Fruit fly (Drosophila melanogaster) whole organism, embryonic: ENCODE results near the gene CG31548.

Experiments
- ATbp ChIP-seq: fragments of 200-800 bp; sonication (Bioruptor generic); optimal IDR thresholded peaks from 2 replicates; lab custom pipeline; 2017; ENCODE audit warnings: missing biosample characterization, mild to moderate bottlenecking, missing genetic modification characterization, missing genetic modification reagents
- Atf-2 ChIP-seq: fragments of 200-800 bp; sonication (Bioruptor generic); optimal IDR thresholded peaks from 2 replicates; lab custom pipeline; 2016; ENCODE audit warnings: missing biosample characterization, missing genetic modification characterization
- CG12071 ChIP-seq: fragments of 200-800 bp; sonication (Bioruptor generic); optimal IDR thresholded peaks from 3 replicates; lab custom pipeline; 2018; ENCODE audit warnings: missing biosample characterization, mild to moderate bottlenecking, missing genetic modification characterization
- CG12219 ChIP-seq: fragments of 200-800 bp; sonication (Bioruptor generic); optimal IDR thresholded peaks from 3 replicates; lab custom pipeline; 2018; ENCODE audit warnings: missing biosample characterization, mild to moderate bottlenecking, missing genetic modification characterization
- CG14014 ChIP-seq: fragments of 200-800 bp; sonication (Bioruptor generic); IDR thresholded peaks from 2 replicates; pipeline ENCODE4 v1.3.6; 2022; ENCODE audit warnings: missing biosample characterization, missing genetic modification characterization
- CG14441 ChIP-seq: fragments of 200-800 bp; sonication (Bioruptor generic); IDR thresholded peaks from 2 replicates; pipeline ENCODE4 v1.3.6; 2022; ENCODE audit warnings: missing biosample characterization, missing genetic modification characterization
- CG1529 ChIP-seq: fragments of 200-800 bp; sonication (Bioruptor generic); optimal IDR thresholded peaks from 3 replicates; lab custom pipeline; 2018; ENCODE audit warnings: missing biosample characterization, missing genetic modification characterization
- CG16779 ChIP-seq: fragments of 200-800 bp; sonication (Bioruptor generic); IDR thresholded peaks from 2 replicates; pipeline ENCODE4 v1.3.6; 2022; ENCODE audit warnings: missing biosample characterization, missing genetic modification characterization
- CG16863 ChIP-seq: fragments of 200-800 bp; sonication (Bioruptor generic); optimal IDR thresholded peaks from 3 replicates; lab custom pipeline; 2016; ENCODE audit warnings: missing biosample characterization, missing genetic modification characterization
- CG17361 ChIP-seq: fragments of 200-800 bp; sonication (Bioruptor generic); IDR thresholded peaks from 3 replicates; pipeline ENCODE4 v1.3.6; 2022; ENCODE audit warnings: missing biosample characterization, missing genetic modification characterization
- CG31441 ChIP-seq: fragments of 200-800 bp; sonication (Bioruptor generic); IDR thresholded peaks from 2 replicates; pipeline ENCODE4 v1.3.6; 2022; ENCODE audit warnings: missing biosample characterization, missing genetic modification characterization
- CG4820 ChIP-seq: fragments of 200-800 bp; sonication (Bioruptor generic); optimal IDR thresholded peaks from 3 replicates; lab custom pipeline; 2016; ENCODE audit warnings: missing biosample characterization, missing genetic modification characterization
- CG6689 ChIP-seq: fragments of 200-800 bp; sonication (Bioruptor generic); IDR thresholded peaks from 2 replicates; pipeline ENCODE4 v1.3.6; 2022; ENCODE audit warnings: missing biosample characterization, missing genetic modification characterization
- CG6854 ChIP-seq: fragments of 200-800 bp; sonication (Bioruptor generic); optimal IDR thresholded peaks from 3 replicates; lab custom pipeline; 2017; ENCODE audit warnings: missing biosample characterization, mild to moderate bottlenecking, missing genetic modification characterization
- CG7963 ChIP-seq: fragments of 200-800 bp; sonication (Bioruptor generic); IDR thresholded peaks from 3 replicates; pipeline ENCODE4 v1.3.6; 2022; ENCODE audit warnings: missing biosample characterization, missing genetic modification characterization; ENCODE audit not compliant: partially characterized antibody
- CoRest ChIP-seq: fragments of 200-800 bp; sonication (Bioruptor generic); optimal IDR thresholded peaks from 3 replicates; lab custom pipeline; 2018; ENCODE audit warnings: missing biosample characterization, mild to moderate bottlenecking, missing genetic modification characterization, moderate library complexity
- Dip2 ChIP-seq: fragments of 200-800 bp; sonication (Bioruptor generic); IDR thresholded peaks from 2 replicates; pipeline ENCODE4 v1.3.6; 2022; ENCODE audit warnings: missing biosample characterization, missing genetic modification characterization
- Elba2 ChIP-seq: fragments of 200-800 bp; sonication (Bioruptor generic); optimal IDR thresholded peaks from 3 replicates; lab custom pipeline; 2016; ENCODE audit warnings: missing biosample characterization, missing genetic modification characterization
- H15 ChIP-seq: fragments of 200-800 bp; sonication (Bioruptor generic); IDR thresholded peaks from 3 replicates; pipeline ENCODE4 v1.3.6; 2022; ENCODE audit warnings: missing biosample characterization, missing genetic modification characterization
- Hr78 ChIP-seq, 2 experiments: fragments of 200-800 bp in 1 of 2; fragments of >200 bp in 1 of 2; sonication (Bioruptor generic) in 1 of 2; optimal IDR thresholded peaks; 2 replicates each; lab custom pipeline; 2017 to 2019; ENCODE audit warnings: missing biosample characterization in 2 of 2, missing genetic modification characterization in 2 of 2, mild to moderate bottlenecking in 1 of 2, moderate library complexity in 1 of 2
- Hsf ChIP-seq: fragments of 200-800 bp; sonication (Bioruptor generic); optimal IDR thresholded peaks from 3 replicates; lab custom pipeline; 2016; ENCODE audit warnings: missing biosample characterization, missing genetic modification characterization
- Jarid2 ChIP-seq: fragments of 200-800 bp; sonication (Bioruptor generic); optimal IDR thresholded peaks from 3 replicates; lab custom pipeline; 2017; ENCODE audit warnings: mild to moderate bottlenecking, missing biosample characterization, missing genetic modification reagents, missing genetic modification characterization
- Mes4 ChIP-seq: fragments of 200-800 bp; sonication (Bioruptor generic); optimal IDR thresholded peaks from 2 replicates; lab custom pipeline; 2016; ENCODE audit warnings: missing biosample characterization, missing genetic modification characterization
- Mrtf ChIP-seq: fragments of 200-800 bp; sonication (Bioruptor generic); IDR thresholded peaks from 3 replicates; pipeline ENCODE4 v1.3.6; 2022; ENCODE audit warnings: missing biosample characterization, missing genetic modification characterization
- Myb ChIP-seq: fragments of 200-800 bp; sonication (Bioruptor generic); optimal IDR thresholded peaks from 2 replicates; lab custom pipeline; 2016; ENCODE audit warnings: missing biosample characterization, missing genetic modification characterization
- NC2β ChIP-seq: fragments of 200-800 bp; sonication (Bioruptor generic); optimal IDR thresholded peaks from 2 replicates; lab custom pipeline; 2016; ENCODE audit warnings: missing biosample characterization, missing genetic modification characterization
- Oli ChIP-seq: fragments of 200-800 bp; sonication (Bioruptor generic); optimal IDR thresholded peaks from 2 replicates; lab custom pipeline; 2018; ENCODE audit warnings: missing biosample characterization, mild to moderate bottlenecking, missing genetic modification characterization, moderate library complexity
- Opbp ChIP-seq: fragments of 200-800 bp; sonication (Bioruptor generic); IDR thresholded peaks from 3 replicates; pipeline ENCODE4 v1.3.6; 2022; ENCODE audit warnings: missing biosample characterization, missing genetic modification characterization; ENCODE audit not compliant: partially characterized antibody
- Six4 ChIP-seq: fragments of 200-800 bp; sonication (Bioruptor generic); optimal IDR thresholded peaks from 2 replicates; lab custom pipeline; 2016; ENCODE audit warnings: missing biosample characterization, missing genetic modification characterization
- Spps ChIP-seq: fragments of 200-800 bp; sonication (Bioruptor generic); optimal IDR thresholded peaks from 2 replicates; lab custom pipeline; 2018; ENCODE audit warnings: missing biosample characterization, mild to moderate bottlenecking, missing genetic modification characterization
- Ssrp ChIP-seq: fragments of 200-800 bp; sonication (Bioruptor generic); optimal IDR thresholded peaks from 2 replicates; lab custom pipeline; 2018; ENCODE audit warnings: missing biosample characterization, mild to moderate bottlenecking, missing genetic modification characterization, moderate library complexity
- ato ChIP-seq: fragments of 200-800 bp; sonication (Bioruptor generic); IDR thresholded peaks from 2 replicates; pipeline ENCODE4 v1.3.6; 2022; ENCODE audit warnings: missing biosample characterization, missing genetic modification characterization; ENCODE audit not compliant: partially characterized antibody
- bbx ChIP-seq: fragments of 200-800 bp; sonication (Bioruptor generic); IDR thresholded peaks from 2 replicates; pipeline ENCODE4 v1.3.6; 2022; ENCODE audit warnings: missing biosample characterization, missing genetic modification characterization; ENCODE audit not compliant: partially characterized antibody
- caup ChIP-seq: fragments of 200-800 bp; sonication (Bioruptor generic); optimal IDR thresholded peaks from 3 replicates; lab custom pipeline; 2017; ENCODE audit warnings: missing biosample characterization, mild to moderate bottlenecking, missing genetic modification characterization, moderate library complexity; ENCODE audit not compliant: severe bottlenecking
- crol ChIP-seq: fragments of 200-800 bp; sonication (Bioruptor generic); IDR thresholded peaks from 2 replicates; pipeline ENCODE4 v1.3.6; 2022; ENCODE audit warnings: missing biosample characterization, missing genetic modification characterization
- dm ChIP-seq: fragments of 200-800 bp; sonication (Bioruptor generic); optimal IDR thresholded peaks from 3 replicates; lab custom pipeline; 2016; ENCODE audit warnings: missing biosample characterization, missing genetic modification characterization
- dysf ChIP-seq: fragments of 200-800 bp; sonication (Bioruptor generic); IDR thresholded peaks from 3 replicates; pipeline ENCODE4 v1.3.6; 2022; ENCODE audit warnings: missing biosample characterization, missing genetic modification characterization
- esg ChIP-seq: fragments of 200-800 bp; sonication (Bioruptor generic); conservative IDR thresholded peaks from 2 replicates; pipeline ENCODE4 v1.3.6; 2022; ENCODE audit warnings: missing biosample characterization, missing genetic modification characterization
- fu2 ChIP-seq: fragments of 200-800 bp; sonication (Bioruptor generic); optimal IDR thresholded peaks from 2 replicates; lab custom pipeline; 2016; ENCODE audit warnings: missing biosample characterization, missing genetic modification characterization
- jigr1 ChIP-seq: fragments of 200-800 bp; sonication (Bioruptor generic); IDR thresholded peaks from 3 replicates; pipeline ENCODE4 v1.3.6; 2022; ENCODE audit warnings: missing biosample characterization, missing genetic modification characterization
- lbe ChIP-seq: fragments of 200-800 bp; sonication (Bioruptor generic); optimal IDR thresholded peaks from 2 replicates; lab custom pipeline; 2016; ENCODE audit warnings: missing biosample characterization, mild to moderate bottlenecking, missing genetic modification characterization
- nerfin-1 ChIP-seq: fragments of 200-800 bp; sonication (Bioruptor generic); optimal IDR thresholded peaks from 3 replicates; lab custom pipeline; 2019; ENCODE audit warnings: missing biosample characterization, mild to moderate bottlenecking, missing genetic modification characterization, moderate library complexity
- nerfin-2 ChIP-seq: fragments of 200-800 bp; sonication (Bioruptor generic); IDR thresholded peaks from 2 replicates; pipeline ENCODE4 v1.3.6; 2022; ENCODE audit warnings: missing biosample characterization, missing genetic modification characterization; ENCODE audit not compliant: partially characterized antibody
- seq ChIP-seq: fragments of 200-800 bp; sonication (Bioruptor generic); IDR thresholded peaks from 2 replicates; pipeline ENCODE4 v1.3.6; 2022; ENCODE audit warnings: missing biosample characterization, missing genetic modification characterization
- so ChIP-seq: fragments of 200-800 bp; sonication (Bioruptor generic); IDR thresholded peaks from 3 replicates; pipeline ENCODE4 v1.3.6; 2022; ENCODE audit warnings: missing biosample characterization, missing genetic modification characterization
- sr ChIP-seq: fragments of 200-800 bp; sonication (Bioruptor generic); IDR thresholded peaks from 3 replicates; pipeline ENCODE4 v1.3.6; 2022; ENCODE audit warnings: missing biosample characterization, missing genetic modification characterization
- stc ChIP-seq: fragments of 200-800 bp; sonication (Bioruptor generic); IDR thresholded peaks from 2 replicates; pipeline ENCODE4 v1.3.6; 2022; ENCODE audit warnings: missing biosample characterization, missing genetic modification characterization
- stwl ChIP-seq: fragments of 200-800 bp; sonication (Bioruptor generic); optimal IDR thresholded peaks from 3 replicates; lab custom pipeline; 2018; ENCODE audit warnings: missing biosample characterization, mild to moderate bottlenecking, missing genetic modification characterization, moderate library complexity
- tap ChIP-seq: fragments of 200-800 bp; optimal IDR thresholded peaks from 3 replicates; lab custom pipeline; 2019; ENCODE audit warnings: missing biosample characterization, mild to moderate bottlenecking, missing genetic modification characterization, moderate library complexity
- tgo ChIP-seq: fragments of 200-800 bp; sonication (Bioruptor generic); IDR thresholded peaks from 3 replicates; pipeline ENCODE4 v1.3.6; 2022; ENCODE audit warnings: missing biosample characterization, missing genetic modification characterization
- tna ChIP-seq: fragments of 200-800 bp; sonication (Bioruptor generic); IDR thresholded peaks from 2 replicates; pipeline ENCODE4 v1.3.6; 2022; ENCODE audit warnings: missing biosample characterization, missing genetic modification characterization; ENCODE audit not compliant: partially characterized antibody
- ttk ChIP-seq: fragments of 200-800 bp; sonication (Bioruptor generic); IDR thresholded peaks from 2 replicates; pipeline ENCODE4 v2.1.2; 2022; ENCODE audit warnings: missing biosample characterization, missing genetic modification characterization
- zen ChIP-seq: fragments of 200-800 bp; sonication (Bioruptor generic); optimal IDR thresholded peaks from 3 replicates; lab custom pipeline; 2018; ENCODE audit warnings: missing biosample characterization, mild to moderate bottlenecking, missing genetic modification characterization, moderate library complexity

The CG31548 gene

dm6 chr3R:5606477-5606876 lies 30.2 kb downstream of the CG31548 start, which contains the start of gene asl (continued):
- no peak; the same call in 1 of the 2 replicates for TF ChIP-seq CG31441 (GFP tag; lab: Robert Waterston, UW)
- peak; percentile 60 for TF ChIP-seq Oli
- TF ChIP-seq Jarid2 = no peak
- TF ChIP-seq so (GFP tag; lab: Robert Waterston, UW) = no peak
- peak; percentile 96 for TF ChIP-seq Elba2 (GFP tag; lab: Kevin White, UChicago)
- TF ChIP-seq seq = no peak
- peak; percentile 55 for TF ChIP-seq NC2β
- peak; percentile 67 for TF ChIP-seq CG6689
- TF ChIP-seq CG4820 (GFP tag; lab: Kevin White, UChicago) = peak; percentile 27
- TF ChIP-seq Six4 (GFP tag; lab: Kevin White, UChicago) = no peak
- TF ChIP-seq fu2 = peak; percentile 31
- TF ChIP-seq Atf-2 (GFP tag; lab: Kevin White, UChicago) = peak; percentile 32
- TF ChIP-seq Hsf = peak; percentile 64
- peak; percentile 54 for TF ChIP-seq caup
- peak; percentile 72 for TF ChIP-seq stwl
- peak; percentile 19 for TF ChIP-seq CG12219 (GFP tag; lab: Kevin White, UChicago)
- peak; percentile 32 for TF ChIP-seq ATbp
- peak; percentile 81 for TF ChIP-seq CoRest (tag; lab: Kevin White, UChicago)
- no peak for TF ChIP-seq bbx
- peak; percentile 58; the same call in 1 of the 2 replicates for TF ChIP-seq CG14441 (GFP tag; lab: Robert Waterston, UW)
- TF ChIP-seq CG6854 (GFP tag; lab: Kevin White, UChicago) = no peak
- TF ChIP-seq CG16779 (GFP tag; lab: Robert Waterston, UW) = no peak
- TF ChIP-seq Dip2 = no peak
- peak; percentile 83 for TF ChIP-seq CG17361
- peak; percentile 34 for TF ChIP-seq Mes4
- peak; percentile 41 for TF ChIP-seq lbe (GFP tag; lab: Kevin White, UChicago)
- no peak for TF ChIP-seq ttk

- TF ChIP-seq Spps (tag; lab: Kevin White, UChicago) (no peak), CG16863 (no peak), crol (GFP tag; lab: Robert Waterston, UW) (no peak), nerfin-2 (GFP tag; lab: Robert Waterston, UW) (no peak), tap (tag; lab: Kevin White, UChicago) (no peak), sr (GFP tag; lab: Robert Waterston, UW) (no peak), CG12071 (GFP tag; lab: Kevin White, UChicago) (peak; percentile 27), jigr1 (GFP tag; lab: Robert Waterston, UW) (no peak), esg (no peak), tna (no peak), Ssrp (tag; lab: Kevin White, UChicago) (peak; percentile 22), H15 (GFP tag; lab: Robert Waterston, UW) (no peak), dysf (GFP tag; lab: Robert Waterston, UW) (no peak), CG14014 (GFP tag; lab: Robert Waterston, UW) (no peak), nerfin-1 (tag; lab: Kevin White, UChicago) (peak; percentile 47), Hr78 (GFP tag; optimal IDR thresholded peaks at IDR 0.05; lab: Kevin White, UChicago) (no peak), Myb (GFP tag; lab: Kevin White, UChicago) (peak; percentile 80), Opbp (GFP tag; lab: Robert Waterston, UW) (no peak), Mrtf (GFP tag; lab: Robert Waterston, UW) (no peak), zen (tag; lab: Kevin White, UChicago) (peak; percentile 12), ato (no peak), dm (GFP tag; lab: Kevin White, UChicago) (no peak), CG7963 (GFP tag; lab: Robert Waterston, UW) (no peak), stc (GFP tag; lab: Robert Waterston, UW) (no peak), tgo (no peak), CG1529 (GFP tag; lab: Kevin White, UChicago) (peak; percentile 31)
Observed at dm6 chr3R:5601044-5601523, 35.6 kb downstream of the CG31548 start, which contains the start of the genes kra and SecS. Gene kra (minus strand): TSS chr3R:5601136. Gene SecS (plus strand): TSS chr3R:5601433.
